Fruit fly (Drosophila melanogaster) whole organism, adult: Measurements from ENCODE around the gene srp.

Experiments
- CG11617 ChIP-seq: fragments of 200-800 bp; sonication (Bioruptor generic); optimal IDR thresholded peaks from 2 replicates; lab custom pipeline; 2017; ENCODE audit warnings: mild to moderate bottlenecking, missing biosample characterization, missing genetic modification reagents, missing genetic modification characterization
- CG12768 ChIP-seq: fragments of 200-800 bp; sonication (Bioruptor generic); optimal IDR thresholded peaks from 2 replicates; lab custom pipeline; 2017; ENCODE audit warnings: missing biosample characterization, missing genetic modification characterization, mild to moderate bottlenecking, moderate library complexity, missing genetic modification reagents
- CG14711 ChIP-seq: fragments of 200-800 bp; sonication (Bioruptor generic); optimal IDR thresholded peaks from 2 replicates; lab custom pipeline; 2018; ENCODE audit warnings: missing biosample characterization, mild to moderate bottlenecking, missing genetic modification characterization, moderate library complexity
- CG1620 ChIP-seq: fragments of 200-800 bp; sonication (Bioruptor generic); optimal IDR thresholded peaks from 2 replicates; lab custom pipeline; 2016; ENCODE audit warnings: missing biosample characterization, missing genetic modification characterization
- CG33017 ChIP-seq: fragments of 200-800 bp; sonication (Bioruptor generic); optimal IDR thresholded peaks from 2 replicates; lab custom pipeline; 2018; ENCODE audit warnings: missing biosample characterization, mild to moderate bottlenecking, missing genetic modification characterization, moderate library complexity
- CG5204 ChIP-seq: fragments of 200-800 bp; sonication (Bioruptor generic); optimal IDR thresholded peaks from 2 replicates; lab custom pipeline; 2016; ENCODE audit warnings: missing biosample characterization, missing genetic modification characterization
- CG7045 ChIP-seq: fragments of 200-800 bp; sonication (Bioruptor generic); optimal IDR thresholded peaks from 2 replicates; lab custom pipeline; 2017; ENCODE audit warnings: missing biosample characterization, mild to moderate bottlenecking, missing genetic modification characterization
- CG7101 ChIP-seq: fragments of 200-800 bp; sonication (Bioruptor generic); optimal IDR thresholded peaks from 2 replicates; lab custom pipeline; 2018; ENCODE audit warnings: missing biosample characterization, mild to moderate bottlenecking, missing genetic modification characterization, moderate library complexity
- Clk ChIP-seq: fragments of 200-800 bp; sonication (Bioruptor generic); optimal IDR thresholded peaks from 2 replicates; lab custom pipeline; 2017; ENCODE audit warnings: missing biosample characterization, missing genetic modification characterization
- Crg-1 ChIP-seq: fragments of 200-800 bp; sonication (Bioruptor generic); optimal IDR thresholded peaks from 2 replicates; lab custom pipeline; 2016; ENCODE audit warnings: missing biosample characterization, missing genetic modification characterization
- Hr96 ChIP-seq: fragments of 200-800 bp; sonication (Bioruptor generic); optimal IDR thresholded peaks from 2 replicates; lab custom pipeline; 2016; ENCODE audit warnings: missing biosample characterization, missing genetic modification characterization
- Mnt ChIP-seq: fragments of 200-800 bp; sonication (Bioruptor generic); optimal IDR thresholded peaks from 2 replicates; lab custom pipeline; 2016; ENCODE audit warnings: missing biosample characterization, mild to moderate bottlenecking, missing genetic modification characterization
- bab1 ChIP-seq: fragments of 200-800 bp; sonication (Bioruptor generic); optimal IDR thresholded peaks from 3 replicates; lab custom pipeline; 2019; ENCODE audit warnings: missing biosample characterization, mild to moderate bottlenecking, missing genetic modification characterization, moderate library complexity
- cic ChIP-seq: fragments of 200-800 bp; sonication (Bioruptor generic); optimal IDR thresholded peaks from 2 replicates; lab custom pipeline; 2017; ENCODE audit warnings: missing biosample characterization, mild to moderate bottlenecking, missing genetic modification characterization, moderate library complexity
- cnc ChIP-seq, 2 experiments: fragments of >200 bp; optimal IDR thresholded peaks; 2 replicates each; lab custom pipeline; 2017
- kay ChIP-seq: fragments of 200-800 bp; sonication (Bioruptor generic); peaks from one replicate; lab custom pipeline; 2016; ENCODE audit warnings: missing biosample characterization, missing genetic modification characterization, borderline replicate concordance
- ovo ChIP-seq: fragments of 200-800 bp; sonication (Bioruptor generic); optimal IDR thresholded peaks from 2 replicates; lab custom pipeline; 2016; ENCODE audit warnings: missing biosample characterization, missing genetic modification characterization
- pad ChIP-seq: fragments of 200-800 bp; sonication (Bioruptor generic); optimal IDR thresholded peaks from 3 replicates; lab custom pipeline; 2017; ENCODE audit warnings: missing biosample characterization, missing genetic modification characterization, mild to moderate bottlenecking, moderate library complexity, missing genetic modification reagents
- tj ChIP-seq: fragments of 200-800 bp; sonication (Bioruptor generic); optimal IDR thresholded peaks from 3 replicates; lab custom pipeline; 2017; ENCODE audit warnings: missing biosample characterization, mild to moderate bottlenecking, missing genetic modification characterization, moderate library complexity
- toe ChIP-seq: fragments of 200-800 bp; sonication (Bioruptor generic); optimal IDR thresholded peaks from 2 replicates; lab custom pipeline; 2016; ENCODE audit warnings: missing biosample characterization, missing genetic modification characterization

Gene srp

dm6 chr3R:15972298-15972978 is 13.5 kb upstream of the srp start, which contains the start of gene mor:
mor (minus strand) TSS chr3R:15972913.
- TF ChIP-seq Clk (no peak), pad (GFP tag; lab: Kevin White, UChicago) (peak; percentile 17)

dm6 chr3R:15972979-15973486 is 12.9 kb upstream of the srp start, which contains the start of gene Hel89B:
Hel89B (plus strand) TSS chr3R:15973298.
- TF ChIP-seq CG14711 (tag; lab: Kevin White, UChicago) (peak; percentile 33), bab1 (peak; percentile 56), CG12768 (GFP tag; lab: Kevin White, UChicago) (no peak), CG7045 (GFP tag; lab: Kevin White, UChicago) (peak; percentile 4), toe (GFP tag; lab: Kevin White, UChicago) (peak; percentile 89), CG5204 (GFP tag; lab: Kevin White, UChicago) (peak; percentile 78), cnc (optimal IDR thresholded peaks at IDR 0.05; lab: Kevin White, UChicago) (no peak), Crg-1 (no peak), kay (GFP tag; lab: Kevin White, UChicago) (no peak), ovo (peak; percentile 9), Hr96 (peak; percentile 57), tj (GFP tag; lab: Kevin White, UChicago) (peak; percentile 45), CG7101 (peak; percentile 50), CG33017 (tag; lab: Kevin White, UChicago) (peak; percentile 23), CG11617 (peak; percentile 54), Mnt (GFP tag; lab: Kevin White, UChicago) (peak; percentile 59), cic (GFP tag; lab: Kevin White, UChicago) (no peak), pad (GFP tag; lab: Kevin White, UChicago) (no peak), Clk (no peak), CG1620 (GFP tag; lab: Kevin White, UChicago) (peak; percentile 52)

dm6 chr3R:15973488-15973975 is 12.4 kb upstream of the srp start:
- TF ChIP-seq CG7045 (GFP tag; lab: Kevin White, UChicago) = no peak
- TF ChIP-seq Crg-1 = peak; percentile 53
- no peak for TF ChIP-seq kay (GFP tag; lab: Kevin White, UChicago)
- peak; percentile 19 for TF ChIP-seq tj (GFP tag; lab: Kevin White, UChicago)
- TF ChIP-seq CG7101 = peak; percentile 12
- TF ChIP-seq toe (GFP tag; lab: Kevin White, UChicago) = peak; percentile 15
- no peak for TF ChIP-seq CG5204 (GFP tag; lab: Kevin White, UChicago)
- TF ChIP-seq Hr96 = peak; percentile 17
- peak; percentile 21 for TF ChIP-seq CG12768 (GFP tag; lab: Kevin White, UChicago)
- TF ChIP-seq CG11617 = peak; percentile 2
- peak; percentile 69 for TF ChIP-seq Mnt (GFP tag; lab: Kevin White, UChicago)
- TF ChIP-seq pad (GFP tag; lab: Kevin White, UChicago) = peak; percentile 82
- peak; percentile 98 for TF ChIP-seq cic (GFP tag; lab: Kevin White, UChicago)

dm6 chr3R:15974235-15974634 is 11.7 kb upstream of the srp start:
- peak; percentile 44 for TF ChIP-seq Clk
- peak; percentile 81 for TF ChIP-seq CG11617
- TF ChIP-seq pad (GFP tag; lab: Kevin White, UChicago) = peak; percentile 4
- TF ChIP-seq cic (GFP tag; lab: Kevin White, UChicago) = peak; percentile 53
- peak; percentile 39 for TF ChIP-seq tj (GFP tag; lab: Kevin White, UChicago)
- TF ChIP-seq CG33017 (tag; lab: Kevin White, UChicago) = peak; percentile 80
- TF ChIP-seq bab1 = peak; percentile 29
- peak; percentile 25 for TF ChIP-seq Mnt (GFP tag; lab: Kevin White, UChicago)
- TF ChIP-seq ovo = no peak
- peak; percentile 76 for TF ChIP-seq CG12768 (GFP tag; lab: Kevin White, UChicago)
- no peak for TF ChIP-seq cnc (optimal IDR thresholded peaks at IDR 0.05; lab: Kevin White, UChicago)
- TF ChIP-seq Hr96 = no peak
- TF ChIP-seq CG14711 (tag; lab: Kevin White, UChicago) = peak; percentile 70
- no peak for TF ChIP-seq Crg-1
- peak; percentile 82 for TF ChIP-seq CG5204 (GFP tag; lab: Kevin White, UChicago)
- TF ChIP-seq toe (GFP tag; lab: Kevin White, UChicago) = peak; percentile 78
- TF ChIP-seq CG7045 (GFP tag; lab: Kevin White, UChicago) = peak; percentile 87
- peak; percentile 33 for TF ChIP-seq CG1620 (GFP tag; lab: Kevin White, UChicago)
- TF ChIP-seq CG7101 = peak; percentile 76
- TF ChIP-seq kay (GFP tag; lab: Kevin White, UChicago) = no peak

dm6 chr3R:15975170-15975569 is 10.8 kb upstream of the srp start:
- TF ChIP-seq cic (GFP tag; lab: Kevin White, UChicago) = peak; percentile 41
- TF ChIP-seq toe (GFP tag; lab: Kevin White, UChicago) = no peak

- TF ChIP-seq cnc (optimal IDR thresholded peaks at IDR 0.05; lab: Kevin White, UChicago) (peak in 1 of 2 experiments; percentile 17), cic (GFP tag; lab: Kevin White, UChicago) (no peak), ovo (no peak), CG7101 (no peak)
Observed at dm6 chr3R:15983541-15984229, 2.3 kb upstream of the srp start.
